Worm (Caenorhabditis elegans) whole organism, L4/young adult: Measurements from ENCODE around the gene K09F6.10.

Experiments used
- W03F9.2 ChIP-seq: fragments of 150-350 bp; optimal IDR thresholded peaks from 2 replicates; lab custom pipeline; 2014; ENCODE audit warnings: missing biosample characterization, missing genetic modification characterization
- dao-5 ChIP-seq: sonication (generic microtip); optimal IDR thresholded peaks from 2 replicates; lab custom pipeline; 2016; ENCODE audit warnings: missing genotype, missing genetic modification characterization, moderate library complexity, missing compliant biosample characterization
- him-1 ChIP-seq: sonication (generic microtip); optimal IDR thresholded peaks from 2 replicates; lab custom pipeline; 2016; ENCODE audit warnings: missing genotype, missing genetic modification reagents, missing genetic modification characterization, missing compliant biosample characterization

DNA sequence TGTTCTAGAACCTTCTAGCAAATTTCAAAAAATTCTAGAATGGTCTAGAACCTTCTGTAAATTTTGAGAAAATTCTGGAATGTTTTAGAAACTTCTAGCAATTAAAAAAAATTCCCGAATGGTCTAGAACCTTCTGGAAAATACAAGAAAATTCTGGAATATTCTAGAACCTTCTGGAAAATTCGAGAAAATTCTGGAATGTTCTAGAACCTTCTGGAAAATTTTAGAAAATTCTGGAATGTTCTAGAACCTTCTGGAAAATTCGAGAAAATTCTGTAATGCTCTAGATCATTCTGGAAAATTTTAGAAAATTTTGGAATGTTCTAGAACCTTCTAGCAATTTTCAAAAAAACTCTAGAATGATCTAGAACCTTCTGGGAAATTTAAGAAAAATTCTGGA is 41.8 kb upstream of the K09F6.10 start:
- TF ChIP-seq dao-5 (tag; lab: Kevin White, UChicago) (no peak), him-1 (tag; lab: Kevin White, UChicago) (no peak), W03F9.2 (no peak)
